Fruit fly (Drosophila melanogaster) whole organism, adult: Measurements from ENCODE around the gene fry.

ENCODE experiments used
- CG12768 ChIP-seq: fragments of 200-800 bp; sonication (Bioruptor generic); optimal IDR thresholded peaks from 2 replicates; lab custom pipeline; 2017; ENCODE audit warnings: missing biosample characterization, missing genetic modification characterization, mild to moderate bottlenecking, moderate library complexity, missing genetic modification reagents
- CG14711 ChIP-seq: fragments of 200-800 bp; sonication (Bioruptor generic); optimal IDR thresholded peaks from 2 replicates; lab custom pipeline; 2018; ENCODE audit warnings: missing biosample characterization, mild to moderate bottlenecking, missing genetic modification characterization, moderate library complexity
- CG33017 ChIP-seq: fragments of 200-800 bp; sonication (Bioruptor generic); optimal IDR thresholded peaks from 2 replicates; lab custom pipeline; 2018; ENCODE audit warnings: missing biosample characterization, mild to moderate bottlenecking, missing genetic modification characterization, moderate library complexity
- CG5204 ChIP-seq: fragments of 200-800 bp; sonication (Bioruptor generic); optimal IDR thresholded peaks from 2 replicates; lab custom pipeline; 2016; ENCODE audit warnings: missing biosample characterization, missing genetic modification characterization
- CG7045 ChIP-seq: fragments of 200-800 bp; sonication (Bioruptor generic); optimal IDR thresholded peaks from 2 replicates; lab custom pipeline; 2017; ENCODE audit warnings: missing biosample characterization, mild to moderate bottlenecking, missing genetic modification characterization
- Clk ChIP-seq: fragments of 200-800 bp; sonication (Bioruptor generic); optimal IDR thresholded peaks from 2 replicates; lab custom pipeline; 2017; ENCODE audit warnings: missing biosample characterization, missing genetic modification characterization
- Hr96 ChIP-seq: fragments of 200-800 bp; sonication (Bioruptor generic); optimal IDR thresholded peaks from 2 replicates; lab custom pipeline; 2016; ENCODE audit warnings: missing biosample characterization, missing genetic modification characterization
- bab1 ChIP-seq: fragments of 200-800 bp; sonication (Bioruptor generic); optimal IDR thresholded peaks from 3 replicates; lab custom pipeline; 2019; ENCODE audit warnings: missing biosample characterization, mild to moderate bottlenecking, missing genetic modification characterization, moderate library complexity
- cic ChIP-seq: fragments of 200-800 bp; sonication (Bioruptor generic); optimal IDR thresholded peaks from 2 replicates; lab custom pipeline; 2017; ENCODE audit warnings: missing biosample characterization, mild to moderate bottlenecking, missing genetic modification characterization, moderate library complexity
- toe ChIP-seq: fragments of 200-800 bp; sonication (Bioruptor generic); optimal IDR thresholded peaks from 2 replicates; lab custom pipeline; 2016; ENCODE audit warnings: missing biosample characterization, missing genetic modification characterization

DNA sequence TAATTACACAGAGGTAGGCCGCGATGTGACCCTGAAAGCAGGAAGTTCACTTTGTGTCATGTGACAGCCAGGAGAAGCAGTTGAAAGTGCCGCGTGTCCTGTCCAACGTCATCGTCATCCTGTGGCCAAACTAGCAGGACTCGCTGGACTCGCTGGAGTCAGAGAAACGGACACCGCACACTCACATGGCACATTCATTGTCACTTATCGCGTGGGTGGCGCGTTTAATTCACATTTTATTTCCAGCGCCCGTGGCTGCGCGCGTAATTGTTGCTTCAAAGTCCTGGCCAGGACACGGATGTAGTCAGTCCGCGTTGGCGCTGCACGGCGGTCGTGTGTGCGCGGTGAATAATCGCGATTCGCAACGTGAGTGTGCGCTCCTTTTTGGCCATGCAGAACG lies 81.4 kb downstream of the fry start, which contains the start of gene Tmc:
- no peak for TF ChIP-seq bab1 (GFP tag; lab: Kevin White, UChicago)
- TF ChIP-seq CG7045 (GFP tag; lab: Kevin White, UChicago): no peak
- no peak for TF ChIP-seq CG12768 (GFP tag; lab: Kevin White, UChicago)
- no peak for TF ChIP-seq Hr96 (GFP tag; lab: Kevin White, UChicago)
- TF ChIP-seq Clk (GFP tag; lab: Kevin White, UChicago): no peak
- TF ChIP-seq CG5204 (GFP tag; lab: Kevin White, UChicago): no peak
- no peak for TF ChIP-seq cic (GFP tag; lab: Kevin White, UChicago)
- TF ChIP-seq CG14711 (tag; lab: Kevin White, UChicago): no peak
- no peak for TF ChIP-seq CG33017 (tag; lab: Kevin White, UChicago)
- no peak for TF ChIP-seq toe (GFP tag; lab: Kevin White, UChicago)
